Worm (Caenorhabditis elegans): Measurements from ENCODE around the gene BE10.5.

BE10.5 gene

ce11 chrIII:12794200-12794599, 12.4 kb downstream of the BE10.5 start:
- TF ChIP-seq elt-1 (tag; optimal IDR thresholded peaks at IDR 0.05) (no peak), unc-39 (tag; optimal IDR thresholded peaks at IDR 0.05) (no peak), ZK546.5 (tag; optimal IDR thresholded peaks at IDR 0.05) (no peak), mdl-1 (tag; optimal IDR thresholded peaks at IDR 0.05) (no peak), ceh-28 (tag; optimal IDR thresholded peaks at IDR 0.05) (peak; percentile 93)

DNA sequence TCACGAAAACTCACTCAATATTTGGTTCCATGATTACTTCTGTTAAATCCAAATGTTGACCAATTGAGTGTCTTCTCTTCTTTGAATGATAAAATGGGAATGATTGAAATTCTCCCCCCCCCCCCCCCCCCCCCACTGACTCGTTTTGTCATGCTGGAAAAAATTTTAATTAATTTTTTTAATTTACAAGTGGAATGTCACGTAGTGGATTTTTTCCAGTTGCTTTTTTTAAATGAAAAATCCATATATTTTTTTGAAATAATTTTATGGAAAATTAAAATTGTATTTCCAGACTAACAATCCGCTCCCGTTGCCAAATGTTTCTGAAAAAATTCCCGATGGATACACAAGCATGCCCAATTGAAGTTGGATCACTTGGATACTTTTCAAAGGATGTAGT, 17.2 kb downstream of the BE10.5 start, which contains the start of gene BE10.1:
Gene BE10.1 (minus strand): TSS at position 101 of the 400 bp plus-strand sequence.
- TF ChIP-seq snpc-4 (tag; optimal IDR thresholded peaks at IDR 0.05), result no peak
- TF ChIP-seq elt-2 (tag; optimal IDR thresholded peaks at IDR 0.05), result no peak
- TF ChIP-seq eor-1 (tag; optimal IDR thresholded peaks at IDR 0.05), result no peak
- no peak for TF ChIP-seq mml-1 (tag; optimal IDR thresholded peaks at IDR 0.05)
- no peak for TF ChIP-seq zag-1 (tag; optimal IDR thresholded peaks at IDR 0.05)
- TF ChIP-seq ama-1 (optimal IDR thresholded peaks at IDR 0.05), result no peak
- no peak for TF ChIP-seq egl-27 (tag; optimal IDR thresholded peaks at IDR 0.05)
- TF ChIP-seq tbx-2 (tag; optimal IDR thresholded peaks at IDR 0.05), result no peak

- TF ChIP-seq nhr-23 (tag; optimal IDR thresholded peaks at IDR 0.05), result no peak
- no peak for TF ChIP-seq elt-3 (tag; optimal IDR thresholded peaks at IDR 0.05)
Observed at ce11 chrIII:12788239-12788638, 18.4 kb downstream of the BE10.5 start.

DNA sequence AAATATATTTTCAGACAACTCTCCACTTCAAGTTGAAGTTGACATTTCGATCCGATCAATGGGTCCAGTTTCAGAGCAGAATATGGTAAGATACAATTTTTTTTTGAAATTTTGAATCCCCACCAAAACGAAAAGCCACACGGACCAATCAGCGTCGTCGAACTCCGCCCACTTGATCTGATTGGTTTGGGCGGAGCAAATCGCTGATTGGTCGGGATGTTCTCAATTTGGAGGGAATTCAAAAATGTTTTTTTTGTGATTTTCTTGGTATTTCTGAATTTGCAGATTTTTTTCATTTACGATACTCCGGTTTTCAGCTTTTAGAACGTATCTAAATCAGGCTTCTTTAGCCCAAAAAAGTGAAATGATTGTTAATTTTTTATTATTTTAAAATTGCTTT, 21.2 kb downstream of the BE10.5 start:
- no peak for TF ChIP-seq unc-62 (GFP tag; optimal IDR thresholded peaks at IDR 0.05)
- peak; percentile 55 for TF ChIP-seq nfya-1 (tag; optimal IDR thresholded peaks at IDR 0.05; ENCODE audit: insufficient read depth)
- no peak for TF ChIP-seq nhr-67 (tag; optimal IDR thresholded peaks at IDR 0.05)
- TF ChIP-seq ceh-16 (tag; optimal IDR thresholded peaks at IDR 0.05), result no peak

- TF ChIP-seq sea-2 (GFP tag; optimal IDR thresholded peaks at IDR 0.05) (no peak), lsy-12 (tag; optimal IDR thresholded peaks at IDR 0.05) (no peak), pha-4 (tag; optimal IDR thresholded peaks at IDR 0.05) (no peak), ZK546.5 (tag; optimal IDR thresholded peaks at IDR 0.05) (no peak), ceh-28 (tag; optimal IDR thresholded peaks at IDR 0.05) (no peak), zag-1 (tag; optimal IDR thresholded peaks at IDR 0.05) (no peak), egl-27 (tag; optimal IDR thresholded peaks at IDR 0.05) (no peak), nfya-1 (tag; optimal IDR thresholded peaks at IDR 0.05; ENCODE audit: insufficient read depth) (no peak), R02D3.7 (tag; optimal IDR thresholded peaks at IDR 0.05) (no peak)
Observed at ce11 chrIII:12784854-12785253, 21.8 kb downstream of the BE10.5 start, which contains the start of gene lgc-37. lgc-37 (plus strand) TSS chrIII:12785154.

- no peak for TF ChIP-seq nhr-77 (tag; optimal IDR thresholded peaks at IDR 0.05)
- no peak for TF ChIP-seq ztf-11 (tag; optimal IDR thresholded peaks at IDR 0.05)
- TF ChIP-seq elt-1 (tag; optimal IDR thresholded peaks at IDR 0.05), result no peak
- TF ChIP-seq fkh-10 (GFP tag; optimal IDR thresholded peaks at IDR 0.05), result peak; percentile 57
- TF ChIP-seq ceh-28 (tag; optimal IDR thresholded peaks at IDR 0.05), result no peak
Observed at ce11 chrIII:12783878-12784277, 22.7 kb downstream of the BE10.5 start.

DNA sequence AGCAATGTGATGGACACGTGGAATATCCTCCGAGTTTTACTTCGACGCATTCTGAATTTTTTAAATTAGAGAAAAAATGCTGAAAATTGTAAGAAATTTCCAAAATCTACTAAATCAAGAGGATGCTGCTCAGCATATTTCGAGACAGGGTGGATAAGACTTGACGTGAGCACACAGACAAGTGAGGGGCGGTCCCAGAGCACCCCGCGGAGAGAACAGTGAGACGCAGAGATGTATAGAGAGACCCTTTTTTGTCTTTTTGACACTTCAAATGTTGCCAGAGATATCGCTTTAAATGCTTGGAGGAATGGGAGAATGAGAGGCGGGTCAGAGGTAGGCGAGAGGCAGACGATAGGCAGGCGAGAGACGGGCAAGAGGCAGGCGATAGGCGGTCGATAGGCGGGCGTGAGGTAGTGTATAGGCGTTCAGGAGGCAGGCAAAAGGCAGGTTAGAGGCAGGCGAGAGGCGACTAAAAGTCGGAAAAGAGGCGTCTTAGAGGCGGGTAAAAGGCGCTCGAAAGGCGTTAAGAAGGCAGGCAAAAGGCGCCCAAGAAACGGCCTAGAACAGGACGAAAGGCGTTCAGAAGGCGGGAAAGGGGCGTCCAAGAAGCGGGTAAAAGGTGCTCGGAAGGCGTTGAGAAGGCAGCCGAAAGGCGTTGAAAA, 26.8 kb downstream of the BE10.5 start, which contains the start of gene gab-1:
Gene gab-1 (minus strand): TSS at position 51 of the 662 bp plus-strand sequence.
- TF ChIP-seq unc-39 (tag; optimal IDR thresholded peaks at IDR 0.05) (no peak), mml-1 (tag; optimal IDR thresholded peaks at IDR 0.05) (no peak), nhr-76 (tag; optimal IDR thresholded peaks at IDR 0.05) (no peak), elt-3 (tag; optimal IDR thresholded peaks at IDR 0.05) (no peak), eor-1 (tag; optimal IDR thresholded peaks at IDR 0.05) (no peak), nhr-12 (tag; optimal IDR thresholded peaks at IDR 0.05) (no peak), lin-39 (tag; optimal IDR thresholded peaks at IDR 0.05) (peak; percentile 18)
